Worm (Caenorhabditis elegans) whole organism, L3 larva: ENCODE measurements around the gene bath-30.

Source experiments
- ceh-82 ChIP-seq: fragments of 150-350 bp; optimal IDR thresholded peaks from 2 replicates; lab custom pipeline; 2014; ENCODE audit warnings: missing biosample characterization, missing genetic modification characterization
- daf-12 ChIP-seq: fragments of 150-350 bp; optimal IDR thresholded peaks from 2 replicates; lab custom pipeline; 2014; ENCODE audit warnings: missing biosample characterization, missing genetic modification reagents, missing genetic modification characterization
- egl-27 ChIP-seq: sonication (generic microtip); optimal IDR thresholded peaks from 4 replicates; lab custom pipeline; 2017; ENCODE audit warnings: missing biosample characterization, missing genetic modification reagents, missing genetic modification characterization
- elt-2 ChIP-seq: sonication (generic microtip); optimal IDR thresholded peaks from 2 replicates; lab custom pipeline; 2016; ENCODE audit warnings: missing genetic modification reagents, mild to moderate bottlenecking, missing genetic modification characterization, missing compliant biosample characterization
- elt-3 ChIP-seq, 3 experiments: fragments of 150-350 bp in 1 of 3; sonication (generic microtip) in 2 of 3; optimal IDR thresholded peaks; 2 replicates in 2 of 3; 4 replicates in 1 of 3; lab custom pipeline; 2014 to 2017; ENCODE audit warnings: missing biosample characterization in 3 of 3, missing genetic modification characterization in 3 of 3
- lsy-12 ChIP-seq: sonication (generic microtip); optimal IDR thresholded peaks from 2 replicates; lab custom pipeline; 2016; ENCODE audit warnings: mild to moderate bottlenecking, missing genetic modification characterization, missing compliant biosample characterization
- nhr-11 ChIP-seq: fragments of 150-350 bp; optimal IDR thresholded peaks from 2 replicates; lab custom pipeline; 2014; ENCODE audit warnings: missing biosample characterization, missing genetic modification characterization
- nhr-76 ChIP-seq: fragments of 150-350 bp; sonication (generic microtip); optimal IDR thresholded peaks from 5 replicates; lab custom pipeline; 2014; ENCODE audit warnings: missing biosample characterization, missing genetic modification characterization
- pha-4 ChIP-seq: fragments of 150-350 bp; optimal IDR thresholded peaks from 2 replicates; lab custom pipeline; 2014; ENCODE audit warnings: missing biosample characterization, missing genetic modification reagents, missing genetic modification characterization
- tbx-2 ChIP-seq: sonication (generic microtip); optimal IDR thresholded peaks from 2 replicates; lab custom pipeline; 2016; ENCODE audit warnings: mild to moderate bottlenecking, missing genetic modification characterization, missing compliant biosample characterization
- unc-62 ChIP-seq: fragments of 150-350 bp; sonication (generic microtip); optimal IDR thresholded peaks from 4 replicates; lab custom pipeline; 2014; ENCODE audit warnings: missing biosample characterization, missing genetic modification reagents, missing genetic modification characterization

ce11 chrII:3376789-3377188, 30.6 kb upstream of the bath-30 start, which contains the start of gene bath-9:
- TF ChIP-seq unc-62 (no peak), elt-2 (tag; lab: Kevin White, UChicago) (no peak), tbx-2 (tag; lab: Kevin White, UChicago) (no peak), daf-12 (tag; lab: Kevin White, UChicago) (no peak), nhr-11 (tag; lab: Kevin White, UChicago) (no peak), elt-3 (tag; optimal IDR thresholded peaks at IDR 0.05; lab: Kevin White, UChicago) (no peak), nhr-76 (tag; lab: Kevin White, UChicago) (no peak), lsy-12 (tag; lab: Kevin White, UChicago) (no peak), pha-4 (tag; lab: Kevin White, UChicago) (no peak), egl-27 (tag; lab: Kevin White, UChicago) (no peak), ceh-82 (tag; lab: Kevin White, UChicago) (no peak)
